Fruit fly (Drosophila melanogaster) whole organism, adult: ENCODE data around the gene sna.

Experiments
- CG11617 ChIP-seq: fragments of 200-800 bp; sonication (Bioruptor generic); optimal IDR thresholded peaks from 2 replicates; lab custom pipeline; 2017; ENCODE audit warnings: mild to moderate bottlenecking, missing biosample characterization, missing genetic modification reagents, missing genetic modification characterization
- CG12768 ChIP-seq: fragments of 200-800 bp; sonication (Bioruptor generic); optimal IDR thresholded peaks from 2 replicates; lab custom pipeline; 2017; ENCODE audit warnings: missing biosample characterization, missing genetic modification characterization, mild to moderate bottlenecking, moderate library complexity, missing genetic modification reagents
- CG14711 ChIP-seq: fragments of 200-800 bp; sonication (Bioruptor generic); optimal IDR thresholded peaks from 2 replicates; lab custom pipeline; 2018; ENCODE audit warnings: missing biosample characterization, mild to moderate bottlenecking, missing genetic modification characterization, moderate library complexity
- CG1620 ChIP-seq: fragments of 200-800 bp; sonication (Bioruptor generic); optimal IDR thresholded peaks from 2 replicates; lab custom pipeline; 2016; ENCODE audit warnings: missing biosample characterization, missing genetic modification characterization
- CG33017 ChIP-seq: fragments of 200-800 bp; sonication (Bioruptor generic); optimal IDR thresholded peaks from 2 replicates; lab custom pipeline; 2018; ENCODE audit warnings: missing biosample characterization, mild to moderate bottlenecking, missing genetic modification characterization, moderate library complexity
- CG5204 ChIP-seq: fragments of 200-800 bp; sonication (Bioruptor generic); optimal IDR thresholded peaks from 2 replicates; lab custom pipeline; 2016; ENCODE audit warnings: missing biosample characterization, missing genetic modification characterization
- CG7045 ChIP-seq: fragments of 200-800 bp; sonication (Bioruptor generic); optimal IDR thresholded peaks from 2 replicates; lab custom pipeline; 2017; ENCODE audit warnings: missing biosample characterization, mild to moderate bottlenecking, missing genetic modification characterization
- CG7101 ChIP-seq: fragments of 200-800 bp; sonication (Bioruptor generic); optimal IDR thresholded peaks from 2 replicates; lab custom pipeline; 2018; ENCODE audit warnings: missing biosample characterization, mild to moderate bottlenecking, missing genetic modification characterization, moderate library complexity
- Clk ChIP-seq: fragments of 200-800 bp; sonication (Bioruptor generic); optimal IDR thresholded peaks from 2 replicates; lab custom pipeline; 2017; ENCODE audit warnings: missing biosample characterization, missing genetic modification characterization
- Crg-1 ChIP-seq: fragments of 200-800 bp; sonication (Bioruptor generic); optimal IDR thresholded peaks from 2 replicates; lab custom pipeline; 2016; ENCODE audit warnings: missing biosample characterization, missing genetic modification characterization
- Hr96 ChIP-seq: fragments of 200-800 bp; sonication (Bioruptor generic); optimal IDR thresholded peaks from 2 replicates; lab custom pipeline; 2016; ENCODE audit warnings: missing biosample characterization, missing genetic modification characterization
- Mnt ChIP-seq: fragments of 200-800 bp; sonication (Bioruptor generic); optimal IDR thresholded peaks from 2 replicates; lab custom pipeline; 2016; ENCODE audit warnings: missing biosample characterization, mild to moderate bottlenecking, missing genetic modification characterization
- bab1 ChIP-seq: fragments of 200-800 bp; sonication (Bioruptor generic); optimal IDR thresholded peaks from 3 replicates; lab custom pipeline; 2019; ENCODE audit warnings: missing biosample characterization, mild to moderate bottlenecking, missing genetic modification characterization, moderate library complexity
- cic ChIP-seq: fragments of 200-800 bp; sonication (Bioruptor generic); optimal IDR thresholded peaks from 2 replicates; lab custom pipeline; 2017; ENCODE audit warnings: missing biosample characterization, mild to moderate bottlenecking, missing genetic modification characterization, moderate library complexity
- cnc ChIP-seq, 2 experiments: fragments of >200 bp; optimal IDR thresholded peaks; 2 replicates each; lab custom pipeline; 2017
- kay ChIP-seq: fragments of 200-800 bp; sonication (Bioruptor generic); peaks from one replicate; lab custom pipeline; 2016; ENCODE audit warnings: missing biosample characterization, missing genetic modification characterization, borderline replicate concordance
- ovo ChIP-seq: fragments of 200-800 bp; sonication (Bioruptor generic); optimal IDR thresholded peaks from 2 replicates; lab custom pipeline; 2016; ENCODE audit warnings: missing biosample characterization, missing genetic modification characterization
- pad ChIP-seq: fragments of 200-800 bp; sonication (Bioruptor generic); optimal IDR thresholded peaks from 3 replicates; lab custom pipeline; 2017; ENCODE audit warnings: missing biosample characterization, missing genetic modification characterization, mild to moderate bottlenecking, moderate library complexity, missing genetic modification reagents
- tj ChIP-seq: fragments of 200-800 bp; sonication (Bioruptor generic); optimal IDR thresholded peaks from 3 replicates; lab custom pipeline; 2017; ENCODE audit warnings: missing biosample characterization, mild to moderate bottlenecking, missing genetic modification characterization, moderate library complexity
- toe ChIP-seq: fragments of 200-800 bp; sonication (Bioruptor generic); optimal IDR thresholded peaks from 2 replicates; lab custom pipeline; 2016; ENCODE audit warnings: missing biosample characterization, missing genetic modification characterization

The sna gene

dm6 chr2L:15478159-15478591 is at the start of gene sna:
TSS of gene sna (minus strand) at chr2L:15478260.
- TF ChIP-seq CG33017 (tag; lab: Kevin White, UChicago) (no peak), CG14711 (tag; lab: Kevin White, UChicago) (no peak), toe (no peak), tj (GFP tag; lab: Kevin White, UChicago) (no peak), CG7045 (no peak), Clk (GFP tag; lab: Kevin White, UChicago) (no peak), Hr96 (no peak), CG7101 (tag; lab: Kevin White, UChicago) (no peak), pad (no peak), CG1620 (GFP tag; lab: Kevin White, UChicago) (no peak), kay (GFP tag; lab: Kevin White, UChicago) (no peak)

DNA sequence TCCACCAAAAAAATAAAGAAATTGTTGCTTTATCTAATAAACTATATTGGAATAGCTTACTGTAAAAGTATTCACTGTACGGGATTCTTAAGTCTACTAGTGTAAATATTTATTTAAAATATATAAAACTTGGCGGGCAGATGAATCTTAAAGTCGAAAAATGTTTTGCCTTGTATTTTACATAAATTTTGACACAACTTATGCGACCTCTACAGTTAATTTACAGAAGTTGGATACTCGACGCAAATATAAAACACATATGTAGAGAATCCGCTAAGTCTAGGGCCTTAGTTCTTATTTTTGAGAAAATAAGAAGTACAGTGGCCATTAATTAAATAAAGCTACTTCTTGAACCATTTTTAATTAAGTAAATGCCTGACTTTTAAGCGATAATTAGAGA is 26.5 kb upstream of the sna start:
- TF ChIP-seq ovo (GFP tag; lab: Kevin White, UChicago) (no peak), cic (no peak), bab1 (GFP tag; lab: Kevin White, UChicago) (no peak)

- TF ChIP-seq Hr96 (no peak), CG11617 (no peak), cic (no peak), CG12768 (GFP tag; lab: Kevin White, UChicago) (peak; percentile 23)
Measured at dm6 chr2L:15500910-15501521, 23.0 kb upstream of the sna start.

DNA sequence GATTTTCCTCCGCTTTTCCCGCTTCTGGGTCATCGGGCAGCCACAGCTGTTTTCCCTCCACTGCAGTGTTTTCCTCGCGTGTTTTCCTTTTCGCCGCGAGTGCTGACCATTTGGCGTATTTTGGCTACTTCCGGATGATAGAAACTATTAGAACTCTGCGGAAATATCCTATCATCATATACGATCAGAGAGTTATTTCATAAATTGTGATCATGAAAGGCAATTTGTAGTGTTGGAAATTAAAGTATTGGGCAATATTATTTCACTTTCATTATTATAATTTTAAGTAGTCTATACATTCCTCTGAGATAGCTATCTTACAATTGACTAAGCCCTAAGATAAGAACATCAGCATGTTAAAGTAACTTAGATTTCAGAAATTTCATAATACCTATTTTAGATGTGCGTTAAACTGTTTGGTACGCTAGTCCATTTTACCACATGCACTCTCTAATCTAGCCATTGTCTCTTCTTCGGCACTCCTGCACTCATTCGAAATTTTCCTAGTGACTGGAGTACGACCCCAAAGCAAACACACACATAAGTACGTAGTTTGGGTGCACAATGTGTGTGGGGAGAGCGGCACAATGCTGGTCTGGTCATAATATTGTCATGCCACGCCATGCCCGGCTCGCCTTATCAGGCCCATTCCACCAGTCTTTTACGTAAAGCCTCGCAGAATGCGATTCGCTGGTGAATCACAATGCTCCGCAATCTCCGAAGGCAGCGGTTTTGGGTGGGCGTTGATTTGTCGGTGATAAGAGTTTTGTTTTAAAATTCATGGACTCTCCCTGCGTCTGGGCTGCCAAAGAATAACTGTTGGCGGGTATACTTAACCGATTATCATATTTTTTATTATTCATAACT is 21.9 kb upstream of the sna start:
- TF ChIP-seq kay (GFP tag; lab: Kevin White, UChicago) (peak; percentile 88), pad (no peak)

dm6 chr2L:15498885-15499696 is 21.0 kb upstream of the sna start, which contains the start of gene lace:
TSS of gene lace (plus strand) at chr2L:15499127.
- TF ChIP-seq tj (GFP tag; lab: Kevin White, UChicago) (peak; percentile 34), CG33017 (tag; lab: Kevin White, UChicago) (no peak), CG11617 (no peak), CG1620 (GFP tag; lab: Kevin White, UChicago) (peak; percentile 66), cic (peak; percentile 19), toe (peak; percentile 65), Hr96 (peak; percentile 30), ovo (GFP tag; lab: Kevin White, UChicago) (peak; percentile 66), CG7101 (tag; lab: Kevin White, UChicago) (peak; percentile 64), cnc (optimal IDR thresholded peaks at IDR 0.05; lab: Kevin White, UChicago) (no peak), Mnt (peak; percentile 18), kay (GFP tag; lab: Kevin White, UChicago) (no peak), Clk (GFP tag; lab: Kevin White, UChicago) (peak; percentile 5), Crg-1 (GFP tag; lab: Kevin White, UChicago) (peak; percentile 55), CG14711 (tag; lab: Kevin White, UChicago) (peak; percentile 6), pad (peak; percentile 52), CG12768 (GFP tag; lab: Kevin White, UChicago) (peak; percentile 20), CG7045 (peak; percentile 62), CG5204 (GFP tag; lab: Kevin White, UChicago) (peak; percentile 63), bab1 (GFP tag; lab: Kevin White, UChicago) (peak; percentile 61)

- no peak for TF ChIP-seq pad
- TF ChIP-seq cic, result no peak
- no peak for TF ChIP-seq CG1620 (GFP tag; lab: Kevin White, UChicago)
Measured at dm6 chr2L:15496310-15496709, 18.2 kb upstream of the sna start.

dm6 chr2L:15493627-15494026 is 15.6 kb upstream of the sna start:
- TF ChIP-seq CG33017 (tag; lab: Kevin White, UChicago) (no peak), CG11617 (no peak), ovo (GFP tag; lab: Kevin White, UChicago) (no peak), toe (no peak), CG5204 (GFP tag; lab: Kevin White, UChicago) (no peak), tj (GFP tag; lab: Kevin White, UChicago) (no peak), Crg-1 (GFP tag; lab: Kevin White, UChicago) (no peak), Mnt (no peak), cnc (optimal IDR thresholded peaks at IDR 0.05; lab: Kevin White, UChicago) (no peak), Clk (GFP tag; lab: Kevin White, UChicago) (no peak), CG7045 (no peak), CG12768 (GFP tag; lab: Kevin White, UChicago) (no peak), pad (no peak)
